Worm (Caenorhabditis elegans) whole organism, L3 larva: ENCODE measurements around the gene mif-2.
A peak's percentile ranks its signal among the peaks of the same experiment; 100 is the strongest.

Experiments
- ama-1 ChIP-seq: fragments of 150-350 bp; optimal IDR thresholded peaks from 2 replicates; lab custom pipeline; 2018
- daf-12 ChIP-seq: fragments of 150-350 bp; optimal IDR thresholded peaks from 2 replicates; lab custom pipeline; 2014; ENCODE audit warnings: missing biosample characterization, missing genetic modification reagents, missing genetic modification characterization
- elt-3 ChIP-seq, 3 experiments: fragments of 150-350 bp in 1 of 3; sonication (generic microtip) in 2 of 3; optimal IDR thresholded peaks; 2 replicates in 2 of 3; 4 replicates in 1 of 3; lab custom pipeline; 2014 to 2017; ENCODE audit warnings: missing biosample characterization in 3 of 3, missing genetic modification characterization in 3 of 3
- nfya-1 ChIP-seq: sonication (generic microtip); optimal IDR thresholded peaks from 2 replicates; lab custom pipeline; 2017; ENCODE audit warnings: missing genetic modification characterization, mild to moderate bottlenecking, missing compliant biosample characterization, antibody characterized with exemption, moderate library complexity; ENCODE audit not compliant: insufficient read depth
- nhr-12 ChIP-seq: fragments of 150-350 bp; optimal IDR thresholded peaks from 2 replicates; lab custom pipeline; 2014; ENCODE audit warnings: missing biosample characterization, missing genetic modification characterization
- pha-4 ChIP-seq: fragments of 150-350 bp; optimal IDR thresholded peaks from 2 replicates; lab custom pipeline; 2014; ENCODE audit warnings: missing biosample characterization, missing genetic modification reagents, missing genetic modification characterization
- pqm-1 ChIP-seq: fragments of 150-350 bp; optimal IDR thresholded peaks from 2 replicates; lab custom pipeline; 2017; ENCODE audit warnings: missing biosample characterization, missing genetic modification characterization, inconsistent platforms
- unc-39 ChIP-seq: sonication (generic microtip); optimal IDR thresholded peaks from 4 replicates; lab custom pipeline; 2017; ENCODE audit warnings: missing biosample characterization, missing genetic modification characterization
- ztf-11 ChIP-seq: fragments of 150-350 bp; optimal IDR thresholded peaks from 2 replicates; lab custom pipeline; 2014; ENCODE audit warnings: missing biosample characterization, missing genetic modification characterization
- ztf-4 ChIP-seq: fragments of 150-350 bp; optimal IDR thresholded peaks from 2 replicates; lab custom pipeline; 2014; ENCODE audit warnings: missing biosample characterization, missing genetic modification characterization

DNA sequence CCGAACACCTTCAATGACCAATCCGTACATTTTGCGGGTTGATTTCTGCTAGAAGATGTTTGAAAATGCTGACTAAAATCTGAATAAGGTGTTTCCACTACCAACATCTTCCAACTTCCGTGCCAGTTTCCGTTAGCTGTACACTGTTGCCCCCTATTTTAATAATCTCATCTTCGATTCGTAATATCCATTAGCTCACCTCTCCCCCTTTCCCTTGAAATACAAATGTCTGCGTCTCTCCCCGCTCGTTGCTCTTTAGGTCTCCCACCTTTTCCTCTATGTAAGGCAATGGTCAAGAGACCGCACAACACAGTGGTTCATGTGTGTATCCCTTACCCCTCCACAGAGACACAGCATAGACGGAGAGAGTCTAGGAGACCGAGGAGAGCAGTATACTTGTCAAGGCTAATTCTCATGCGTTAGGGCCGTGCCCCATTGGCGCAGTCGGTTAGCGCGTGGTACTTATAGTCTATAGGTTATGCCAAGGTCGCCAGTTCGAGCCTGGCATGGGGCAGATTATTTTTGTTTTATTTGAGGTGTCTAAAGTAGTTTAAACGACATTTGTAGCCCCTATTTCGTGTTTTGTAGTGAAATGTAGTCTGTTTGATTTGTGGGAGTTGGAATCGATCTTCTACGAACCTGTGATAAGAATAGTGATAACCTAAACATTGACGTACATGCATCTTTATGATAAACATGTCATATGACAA is 23.6 kb upstream of the mif-2 start, which contains the start of gene gcy-33:
- no peak for TF ChIP-seq elt-3 (tag; optimal IDR thresholded peaks at IDR 0.05; lab: Kevin White, UChicago)
- no peak for TF ChIP-seq unc-39 (tag; lab: Kevin White, UChicago)
- no peak for TF ChIP-seq daf-12 (tag; lab: Kevin White, UChicago)
- peak; percentile 97 for TF ChIP-seq pqm-1
- peak; percentile 79 for TF ChIP-seq pha-4 (tag; lab: Kevin White, UChicago)
- no peak for TF ChIP-seq ztf-11 (tag; lab: Kevin White, UChicago)
- peak; percentile 15 for TF ChIP-seq ztf-4
- no peak for TF ChIP-seq ama-1 (lab: Kevin White, UChicago)
- TF ChIP-seq nfya-1 = peak; percentile 78
- no peak for TF ChIP-seq nhr-12 (tag; lab: Kevin White, UChicago)
